Fruit fly (Drosophila melanogaster) whole organism, wandering third instar larva: ENCODE data around the gene Arglu1.

Experiments
- Abd-B ChIP-seq: fragments of >200 bp; optimal IDR thresholded peaks from 2 replicates; lab custom pipeline; 2017; ENCODE audit warnings: missing biosample characterization, missing genetic modification characterization
- CG32264 ChIP-seq: fragments of 200-800 bp; sonication (Bioruptor generic); optimal IDR thresholded peaks from 2 replicates; lab custom pipeline; 2016; ENCODE audit warnings: missing biosample characterization, missing genetic modification characterization
- CG9705 ChIP-seq: fragments of 200-800 bp; sonication (Bioruptor generic); optimal IDR thresholded peaks from 2 replicates; lab custom pipeline; 2018; ENCODE audit warnings: missing biosample characterization, mild to moderate bottlenecking, missing genetic modification characterization
- CrebA ChIP-seq: fragments of 200-800 bp; sonication (Bioruptor generic); optimal IDR thresholded peaks from 2 replicates; lab custom pipeline; 2016; ENCODE audit warnings: missing biosample characterization, mild to moderate bottlenecking, missing genetic modification characterization, borderline replicate concordance
- Dfd ChIP-seq: fragments of >200 bp; optimal IDR thresholded peaks from 2 replicates; lab custom pipeline; 2017; ENCODE audit warnings: missing biosample characterization, missing genetic modification characterization
- Dif ChIP-seq: fragments of 200-275, 200-300 bp; sonication (Bioruptor generic); optimal IDR thresholded peaks from 2 replicates; lab custom pipeline; 2018; ENCODE audit warnings: missing biosample characterization, missing genetic modification characterization; ENCODE audit not compliant: partially characterized antibody
- GATAd ChIP-seq: sonication (Bioruptor generic); optimal IDR thresholded peaks from 2 replicates; lab custom pipeline; 2016; ENCODE audit warnings: missing biosample characterization, missing genetic modification characterization
- HLH106 ChIP-seq: fragments of 200-800 bp; optimal IDR thresholded peaks from 3 replicates; lab custom pipeline; 2019; ENCODE audit warnings: missing biosample characterization, mild to moderate bottlenecking, missing genetic modification characterization, moderate library complexity
- Hnf4 ChIP-seq: fragments of 200-800 bp; sonication (Bioruptor generic); optimal IDR thresholded peaks from 2 replicates; lab custom pipeline; 2016; ENCODE audit warnings: missing biosample characterization, mild to moderate bottlenecking, missing genetic modification characterization
- Hr78 ChIP-seq: fragments of >200 bp; optimal IDR thresholded peaks from 2 replicates; lab custom pipeline; 2017; ENCODE audit warnings: missing biosample characterization, missing genetic modification characterization
- Hr83 ChIP-seq: fragments of 200-300 bp; sonication (Bioruptor generic); optimal IDR thresholded peaks from 2 replicates; lab custom pipeline; 2016; ENCODE audit warnings: missing biosample characterization, mild to moderate bottlenecking, missing genetic modification characterization, moderate library complexity; ENCODE audit not compliant: poor library complexity, severe bottlenecking
- Jra ChIP-seq: sonication (Bioruptor generic); optimal IDR thresholded peaks from 2 replicates; lab custom pipeline; 2016; ENCODE audit warnings: missing biosample characterization, missing genetic modification characterization
- Mio ChIP-seq: sonication (Bioruptor generic); optimal IDR thresholded peaks from 2 replicates; lab custom pipeline; 2016; ENCODE audit warnings: missing biosample characterization, missing genetic modification characterization
- Myc ChIP-seq: fragments of >200 bp; optimal IDR thresholded peaks from 2 replicates; lab custom pipeline; 2017
- N ChIP-seq: fragments of >200 bp; optimal IDR thresholded peaks from 2 replicates; lab custom pipeline; 2018; ENCODE audit warnings: missing biosample characterization, missing external identifiers, missing genetic modification characterization
- OdsH ChIP-seq: fragments of 200-800 bp; sonication (Bioruptor generic); optimal IDR thresholded peaks from 2 replicates; lab custom pipeline; 2016; ENCODE audit warnings: missing biosample characterization, mild to moderate bottlenecking, missing genetic modification characterization
- Rel ChIP-seq, 2 experiments: fragments of 200-800 bp; sonication (Bioruptor generic) in 1 of 2; optimal IDR thresholded peaks; 2 replicates in 1 of 2; 3 replicates in 1 of 2; lab custom pipeline; 2016 to 2019; ENCODE audit warnings: mild to moderate bottlenecking in 2 of 2, missing biosample characterization in 2 of 2, missing genetic modification characterization in 2 of 2, moderate library complexity in 1 of 2
- Sp1 ChIP-seq: fragments of 200-800 bp; sonication (Bioruptor generic); optimal IDR thresholded peaks from 3 replicates; lab custom pipeline; 2019; ENCODE audit warnings: missing biosample characterization, mild to moderate bottlenecking, missing genetic modification characterization, moderate library complexity
- Vsx2 ChIP-seq: fragments of 200-300, 225-300 bp; sonication (Bioruptor generic); optimal IDR thresholded peaks from 2 replicates; lab custom pipeline; 2018; ENCODE audit warnings: missing biosample characterization, missing genetic modification characterization; ENCODE audit not compliant: partially characterized antibody
- br ChIP-seq: fragments of 200-800 bp; sonication (Bioruptor generic); optimal IDR thresholded peaks from 2 replicates; lab custom pipeline; 2016; ENCODE audit warnings: missing biosample characterization, missing genetic modification characterization
- brk ChIP-seq: fragments of 200-800 bp; sonication (Bioruptor generic); optimal IDR thresholded peaks from 2 replicates; lab custom pipeline; 2016; ENCODE audit warnings: missing biosample characterization, mild to moderate bottlenecking, missing genetic modification characterization
- dl ChIP-seq, 2 experiments: fragments of 175-275, 200-275 bp in 1 of 2; fragments of 200-275 bp in 1 of 2; sonication (Bioruptor generic); optimal IDR thresholded peaks; lab custom pipeline; 2018; ENCODE audit warnings: mild to moderate bottlenecking in 2 of 2, missing biosample characterization in 2 of 2, missing genetic modification characterization in 2 of 2, moderate library complexity in 2 of 2; ENCODE audit not compliant: partially characterized antibody in 2 of 2, insufficient read depth in 1 of 2
- dmrt93B ChIP-seq: fragments of 200-800 bp; sonication (Bioruptor generic); optimal IDR thresholded peaks from 2 replicates; lab custom pipeline; 2018; ENCODE audit warnings: missing biosample characterization, mild to moderate bottlenecking, missing genetic modification characterization
- dsf ChIP-seq: sonication (Bioruptor generic); optimal IDR thresholded peaks from 2 replicates; lab custom pipeline; 2016; ENCODE audit warnings: missing biosample characterization, missing genetic modification characterization, borderline replicate concordance
- ey ChIP-seq: fragments of 200-800 bp; sonication (Bioruptor generic); optimal IDR thresholded peaks from 2 replicates; lab custom pipeline; 2016; ENCODE audit warnings: missing biosample characterization, missing genetic modification characterization
- foxo ChIP-seq, 2 experiments: fragments of 200-800 bp; sonication (Bioruptor generic); optimal IDR thresholded peaks; 2 replicates in 1 of 2; 3 replicates in 1 of 2; lab custom pipeline; 2016 to 2017; ENCODE audit warnings: missing biosample characterization in 2 of 2, missing genetic modification characterization in 2 of 2
- fru ChIP-seq: fragments of 200-800 bp; sonication (Bioruptor generic); optimal IDR thresholded peaks from 3 replicates; lab custom pipeline; 2016; ENCODE audit warnings: missing biosample characterization, mild to moderate bottlenecking, missing genetic modification characterization
- h ChIP-seq: fragments of 200-800 bp; sonication (Bioruptor generic); optimal IDR thresholded peaks from 3 replicates; lab custom pipeline; 2016; ENCODE audit warnings: missing biosample characterization, mild to moderate bottlenecking, missing genetic modification characterization
- lola ChIP-seq: fragments of >200 bp; optimal IDR thresholded peaks from 2 replicates; lab custom pipeline; 2017; ENCODE audit warnings: missing biosample characterization, missing genetic modification characterization
- pan ChIP-seq: fragments of >200 bp; optimal IDR thresholded peaks from 2 replicates; lab custom pipeline; 2017
- psq ChIP-seq: fragments of 200-800 bp; sonication (Bioruptor generic); optimal IDR thresholded peaks from 3 replicates; lab custom pipeline; 2017; ENCODE audit warnings: missing biosample characterization, mild to moderate bottlenecking, missing genetic modification characterization, moderate library complexity
- rgr ChIP-seq: fragments of 200-800 bp; sonication (Bioruptor generic); optimal IDR thresholded peaks from 3 replicates; lab custom pipeline; 2016; ENCODE audit warnings: missing biosample characterization, mild to moderate bottlenecking, missing genetic modification characterization
- sage ChIP-seq: fragments of 200-800 bp; sonication (Bioruptor generic); optimal IDR thresholded peaks from 2 replicates; lab custom pipeline; 2016; ENCODE audit warnings: missing biosample characterization, mild to moderate bottlenecking, missing genetic modification characterization
- sv ChIP-seq: fragments of 200-800 bp; sonication (Bioruptor generic); optimal IDR thresholded peaks from 3 replicates; lab custom pipeline; 2016; ENCODE audit warnings: missing biosample characterization, missing genetic modification characterization
- tai ChIP-seq: sonication (Bioruptor generic); optimal IDR thresholded peaks from 2 replicates; lab custom pipeline; 2016; ENCODE audit warnings: missing biosample characterization, missing genetic modification characterization
- usp ChIP-seq: fragments of >200 bp; optimal IDR thresholded peaks from 2 replicates; lab custom pipeline; 2017; ENCODE audit warnings: missing biosample characterization, missing genetic modification characterization
- woc ChIP-seq: sonication (Bioruptor generic); optimal IDR thresholded peaks from 2 replicates; lab custom pipeline; 2016; ENCODE audit warnings: missing biosample characterization, mild to moderate bottlenecking, missing genetic modification characterization

Arglu1 gene

dm6 chr2L:9919218-9919617, 18.7 kb downstream of the Arglu1 start:
- TF ChIP-seq Dif (GFP tag; lab: Kevin White, UChicago): no peak
- no peak for TF ChIP-seq pan (lab: Kevin White, UChicago)
- TF ChIP-seq Jra (GFP tag; lab: Kevin White, UChicago): no peak
- no peak for TF ChIP-seq dmrt93B (GFP tag; lab: Kevin White, UChicago)
- no peak for TF ChIP-seq sage
- TF ChIP-seq OdsH (GFP tag; lab: Kevin White, UChicago): no peak
- no peak for TF ChIP-seq ey (GFP tag; lab: Kevin White, UChicago)

- TF ChIP-seq brk: no peak
- TF ChIP-seq CG32264 (GFP tag; lab: Kevin White, UChicago): no peak
- peak; percentile 57 for TF ChIP-seq ey (GFP tag; lab: Kevin White, UChicago)
- peak; percentile 45 for TF ChIP-seq Dif (GFP tag; lab: Kevin White, UChicago)
- TF ChIP-seq CG9705 (GFP tag; lab: Kevin White, UChicago): peak; percentile 31
- TF ChIP-seq GATAd (GFP tag; lab: Kevin White, UChicago): no peak
- peak; percentile 61 for TF ChIP-seq psq (GFP tag; lab: Kevin White, UChicago)
- TF ChIP-seq Sp1 (GFP tag; lab: Kevin White, UChicago): peak; percentile 68
- peak; percentile 68 for TF ChIP-seq HLH106 (tag; lab: Kevin White, UChicago)
- peak in 1 of 2 experiments; percentile 83 for TF ChIP-seq foxo (GFP tag; optimal IDR thresholded peaks at IDR 0.05; lab: Kevin White, UChicago)
- peak; percentile 36 for TF ChIP-seq woc (GFP tag; lab: Kevin White, UChicago)
- no peak for TF ChIP-seq usp (GFP tag; lab: Kevin White, UChicago)
- TF ChIP-seq Jra (GFP tag; lab: Kevin White, UChicago): peak; percentile 70
- peak; percentile 86 for TF ChIP-seq Hnf4
- no peak for TF ChIP-seq tai
- TF ChIP-seq rgr (GFP tag; lab: Kevin White, UChicago): peak; percentile 61
- peak; percentile 79 for TF ChIP-seq fru (GFP tag; lab: Kevin White, UChicago)
- no peak for TF ChIP-seq pan (lab: Kevin White, UChicago)
- TF ChIP-seq sv: peak; percentile 47
- no peak for TF ChIP-seq Mio
- no peak for TF ChIP-seq Hr78 (GFP tag; lab: Kevin White, UChicago)
- TF ChIP-seq sage: peak; percentile 56
- TF ChIP-seq dmrt93B (GFP tag; lab: Kevin White, UChicago): peak; percentile 19
- TF ChIP-seq br (GFP tag; lab: Kevin White, UChicago): peak; percentile 55
- peak; percentile 97 for TF ChIP-seq CrebA (GFP tag; lab: Kevin White, UChicago)
- peak in 1 of 2 experiments; percentile 5 for TF ChIP-seq dl (GFP tag; optimal IDR thresholded peaks at IDR 0.05; lab: Kevin White, UChicago; ENCODE audit: insufficient read depth in 1 of 2, partially characterized antibody in 2 of 2)
- peak; percentile 70 for TF ChIP-seq h (GFP tag; lab: Kevin White, UChicago)
- peak; percentile 28 for TF ChIP-seq dsf
- peak; percentile 75 for TF ChIP-seq OdsH (GFP tag; lab: Kevin White, UChicago)
- peak; percentile 56 for TF ChIP-seq Hr83 (GFP tag; lab: Kevin White, UChicago)
- TF ChIP-seq N (GFP tag; lab: Kevin White, UChicago): no peak
These were observed 19.6 kb downstream of the Arglu1 start, which contains the start of the genes CG5885 and CG4598 for dm6 chr2L:9918020-9918959. TSS of gene CG5885 (minus strand) at chr2L:9918330. TSS of gene CG4598 (plus strand) at chr2L:9918618.

- peak; percentile 48 for TF ChIP-seq CG9705 (GFP tag; lab: Kevin White, UChicago)
- TF ChIP-seq Myc (lab: Kevin White, UChicago): no peak
- TF ChIP-seq Mio: no peak
- TF ChIP-seq psq (GFP tag; lab: Kevin White, UChicago): peak; percentile 43
- TF ChIP-seq brk: no peak
- peak; percentile 64 for TF ChIP-seq fru (GFP tag; lab: Kevin White, UChicago)
- TF ChIP-seq Hr78 (GFP tag; lab: Kevin White, UChicago): no peak
- peak; percentile 100 for TF ChIP-seq Hnf4
- TF ChIP-seq N (GFP tag; lab: Kevin White, UChicago): no peak
- TF ChIP-seq Rel (GFP tag; optimal IDR thresholded peaks at IDR 0.05; lab: Kevin White, UChicago): peak; percentile 86
- peak; percentile 71 for TF ChIP-seq Rel (tag; optimal IDR thresholded peaks at IDR 0.05; lab: Kevin White, UChicago)
- TF ChIP-seq sv: peak; percentile 26
- peak; percentile 61 for TF ChIP-seq rgr (GFP tag; lab: Kevin White, UChicago)
- TF ChIP-seq Jra (GFP tag; lab: Kevin White, UChicago): peak; percentile 85
- peak; percentile 42 for TF ChIP-seq ey (GFP tag; lab: Kevin White, UChicago)
- no peak for TF ChIP-seq Vsx2 (GFP tag; lab: Kevin White, UChicago)
- TF ChIP-seq sage: peak; percentile 58
- peak; percentile 61 for TF ChIP-seq h (GFP tag; lab: Kevin White, UChicago)
- no peak for TF ChIP-seq CrebA (GFP tag; lab: Kevin White, UChicago)
- peak; percentile 65 for TF ChIP-seq br (GFP tag; lab: Kevin White, UChicago)
- TF ChIP-seq Hr83 (GFP tag; lab: Kevin White, UChicago): peak; percentile 22
- TF ChIP-seq CG32264 (GFP tag; lab: Kevin White, UChicago): no peak
- peak; percentile 17 to 59 for TF ChIP-seq foxo (GFP tag; optimal IDR thresholded peaks at IDR 0.05; lab: Kevin White, UChicago)
- TF ChIP-seq Abd-B (GFP tag; lab: Kevin White, UChicago): no peak
- TF ChIP-seq Sp1 (GFP tag; lab: Kevin White, UChicago): peak; percentile 82
- no peak for TF ChIP-seq GATAd (GFP tag; lab: Kevin White, UChicago)
- no peak for TF ChIP-seq Dfd (GFP tag; lab: Kevin White, UChicago)
- TF ChIP-seq lola (GFP tag; lab: Kevin White, UChicago): no peak
These were observed 22.7 kb downstream of the Arglu1 start, which contains the start of gene yip2 for dm6 chr2L:9915011-9915850. TSS of gene yip2 (plus strand) at chr2L:9915253.
